Worm (Caenorhabditis elegans) whole organism, L4 larva: ENCODE measurements around the gene ZC317.6.

Experiments used
- F10B5.3 ChIP-seq: sonication (generic microtip); optimal IDR thresholded peaks from 2 replicates; lab custom pipeline; 2016; ENCODE audit warnings: mild to moderate bottlenecking, missing genetic modification characterization, missing compliant biosample characterization
- F37D6.2 ChIP-seq: sonication (generic microtip); optimal IDR thresholded peaks from 2 replicates; lab custom pipeline; 2016; ENCODE audit warnings: mild to moderate bottlenecking, missing genetic modification characterization, missing compliant biosample characterization
- T20F7.1 ChIP-seq: fragments of 200-800 bp; sonication (Bioruptor generic); optimal IDR thresholded peaks from 2 replicates; lab custom pipeline; 2018; ENCODE audit warnings: mild to moderate bottlenecking, missing genetic modification characterization, missing compliant biosample characterization
- T26A8.4 ChIP-seq: fragments of 200-800 bp; sonication (Bioruptor generic); IDR thresholded peaks from 2 replicates; pipeline ENCODE4 v1.3.6; 2022; ENCODE audit warnings: missing genetic modification characterization, missing compliant biosample characterization
- Y5F2A.4 ChIP-seq: fragments of 200-800 bp; sonication (Bioruptor generic); optimal IDR thresholded peaks from 2 replicates; lab custom pipeline; 2018; ENCODE audit warnings: mild to moderate bottlenecking, missing genetic modification characterization, missing compliant biosample characterization
- ZK546.5 ChIP-seq, 2 experiments: sonication (generic microtip); optimal IDR thresholded peaks; 2 replicates each; lab custom pipeline; 2017; ENCODE audit warnings: missing biosample characterization in 2 of 2, missing genetic modification characterization in 2 of 2
- aha-1 ChIP-seq: fragments of 150-350 bp; peaks from one replicate; lab custom pipeline; 2014; ENCODE audit warnings: missing biosample characterization, missing genetic modification characterization
- aly-2 ChIP-seq: sonication (generic microtip); optimal IDR thresholded peaks from 2 replicates; lab custom pipeline; 2018; ENCODE audit warnings: missing biosample characterization, missing genetic modification characterization
- attf-4 ChIP-seq: sonication (generic microtip); optimal IDR thresholded peaks from 3 replicates; lab custom pipeline; 2017; ENCODE audit warnings: missing biosample characterization, missing genetic modification characterization
- ceh-44 ChIP-seq: fragments of 200-800 bp; sonication (Bioruptor generic); IDR thresholded peaks from 2 replicates; pipeline ENCODE4 v1.3.6; 2022; ENCODE audit warnings: missing genetic modification reagents, missing genetic modification characterization, missing compliant biosample characterization
- ceh-82 ChIP-seq: sonication (generic microtip); optimal IDR thresholded peaks from 2 replicates; lab custom pipeline; 2017; ENCODE audit warnings: missing biosample characterization, missing genetic modification characterization
- ces-1 ChIP-seq: fragments of 150-350 bp; sonication (generic microtip); optimal IDR thresholded peaks from 4 replicates; lab custom pipeline; 2014; ENCODE audit warnings: missing biosample characterization, missing genetic modification reagents, missing genetic modification characterization
- ctbp-1 ChIP-seq: fragments of 200-800 bp; sonication (Bioruptor generic); IDR thresholded peaks from 2 replicates; pipeline ENCODE4 v1.3.6; 2022; ENCODE audit warnings: missing genetic modification reagents, missing genetic modification characterization, missing compliant biosample characterization
- daf-12 ChIP-seq: fragments of 150-350 bp; optimal IDR thresholded peaks from 2 replicates; lab custom pipeline; 2014; ENCODE audit warnings: missing biosample characterization, missing genetic modification reagents, missing genetic modification characterization
- daf-16 ChIP-seq, 3 experiments: sonication (generic microtip); optimal IDR thresholded peaks; 2 replicates each; lab custom pipeline; 2016 to 2017; ENCODE audit warnings: missing genetic modification characterization in 3 of 3, missing genetic modification reagents in 3 of 3, mild to moderate bottlenecking in 2 of 3, missing compliant biosample characterization in 2 of 3, missing biosample characterization in 1 of 3, moderate library complexity in 1 of 3
- dmd-6 ChIP-seq: fragments of 200-800 bp; sonication (Bioruptor generic); IDR thresholded peaks from 2 replicates; pipeline ENCODE4 v1.3.6; 2022; ENCODE audit warnings: missing genetic modification reagents, missing genetic modification characterization, missing compliant biosample characterization
- dmd-8 ChIP-seq: fragments of 200-800 bp; sonication (Bioruptor generic); IDR thresholded peaks from 2 replicates; pipeline ENCODE4 v1.3.6; 2022; ENCODE audit warnings: missing genetic modification characterization, missing compliant biosample characterization
- dpl-1 ChIP-seq: fragments of 150-350 bp; optimal IDR thresholded peaks from 2 replicates; lab custom pipeline; 2014; ENCODE audit warnings: missing biosample characterization, missing genetic modification reagents, missing genetic modification characterization
- duxl-1 ChIP-seq: sonication (generic microtip); optimal IDR thresholded peaks from 2 replicates; lab custom pipeline; 2016; ENCODE audit warnings: mild to moderate bottlenecking, missing genetic modification characterization, moderate library complexity, missing compliant biosample characterization; ENCODE audit not compliant: poor library complexity
- dve-1 ChIP-seq: sonication (generic microtip); optimal IDR thresholded peaks from 2 replicates; lab custom pipeline; 2017; ENCODE audit warnings: antibody characterized with exemption, mild to moderate bottlenecking, missing genetic modification characterization, missing compliant biosample characterization; ENCODE audit not compliant: insufficient read depth
- fkh-10 ChIP-seq: fragments of 150-350 bp; optimal IDR thresholded peaks from 2 replicates; lab custom pipeline; 2014; ENCODE audit warnings: missing biosample characterization, missing genetic modification reagents, missing genetic modification characterization
- fos-1 ChIP-seq: fragments of 150-350 bp; optimal IDR thresholded peaks from 2 replicates; lab custom pipeline; 2014; ENCODE audit warnings: missing biosample characterization, missing genetic modification characterization
- gei-8 ChIP-seq: fragments of 200-800 bp; sonication (Bioruptor generic); optimal IDR thresholded peaks from 2 replicates; lab custom pipeline; 2018; ENCODE audit warnings: mild to moderate bottlenecking, missing genetic modification characterization, missing compliant biosample characterization
- hlh-11 ChIP-seq: fragments of 200-800 bp; sonication (Bioruptor generic); optimal IDR thresholded peaks from 2 replicates; lab custom pipeline; 2018; ENCODE audit warnings: mild to moderate bottlenecking, missing genetic modification characterization, missing compliant biosample characterization
- hlh-30 ChIP-seq: sonication (generic microtip); optimal IDR thresholded peaks from 2 replicates; lab custom pipeline; 2017; ENCODE audit warnings: antibody characterized with exemption, mild to moderate bottlenecking, missing genetic modification characterization, missing compliant biosample characterization; ENCODE audit not compliant: insufficient read depth
- hmg-1.1 ChIP-seq: fragments of 200-800 bp; sonication (Bioruptor generic); IDR thresholded peaks from 2 replicates; pipeline ENCODE4 v1.3.6; 2022; ENCODE audit warnings: missing genetic modification reagents, missing genetic modification characterization, missing compliant biosample characterization
- jun-1 ChIP-seq: fragments of 150-350 bp; optimal IDR thresholded peaks from 2 replicates; lab custom pipeline; 2014; ENCODE audit warnings: missing biosample characterization, missing genetic modification reagents, missing genetic modification characterization
- lin-1 ChIP-seq: fragments of 200-800 bp; sonication (Bioruptor generic); IDR thresholded peaks from 2 replicates; pipeline ENCODE4 v1.3.6; 2022; ENCODE audit warnings: missing genetic modification reagents, missing genetic modification characterization, missing compliant biosample characterization
- lin-15B ChIP-seq: fragments of 150-350 bp; sonication (generic microtip); optimal IDR thresholded peaks from 3 replicates; lab custom pipeline; 2014; ENCODE audit warnings: missing biosample characterization, missing genetic modification characterization
- lin-29 ChIP-seq: fragments of 200-800 bp; sonication (Bioruptor generic); IDR thresholded peaks from 2 replicates; pipeline ENCODE4 v1.3.6; 2022; ENCODE audit warnings: missing genetic modification reagents, missing genetic modification characterization, missing compliant biosample characterization
- lin-38 ChIP-seq: fragments of 200-800 bp; sonication (Bioruptor generic); IDR thresholded peaks from 2 replicates; pipeline ENCODE4 v1.3.6; 2022; ENCODE audit warnings: missing genetic modification reagents, missing genetic modification characterization, missing compliant biosample characterization
- lsy-2 ChIP-seq, 2 experiments: fragments of 150-350 bp in 1 of 2; sonication (generic microtip) in 1 of 2; optimal IDR thresholded peaks; 2 replicates each; lab custom pipeline; 2014 to 2017; ENCODE audit warnings: missing biosample characterization in 2 of 2, missing genetic modification characterization in 2 of 2
- nhr-102 ChIP-seq: sonication (generic microtip); optimal IDR thresholded peaks from 2 replicates; lab custom pipeline; 2016; ENCODE audit warnings: mild to moderate bottlenecking, missing genetic modification characterization, moderate library complexity, missing compliant biosample characterization
- nhr-11 ChIP-seq: fragments of 150-350 bp; optimal IDR thresholded peaks from 2 replicates; lab custom pipeline; 2014; ENCODE audit warnings: missing biosample characterization, missing genetic modification characterization
- nhr-28 ChIP-seq: fragments of 150-350 bp; optimal IDR thresholded peaks from 2 replicates; lab custom pipeline; 2014; ENCODE audit warnings: missing biosample characterization, missing genetic modification characterization
- nhr-42 ChIP-seq: fragments of 200-800 bp; sonication (Bioruptor generic); IDR thresholded peaks from 2 replicates; pipeline ENCODE4 v1.3.6; 2022; ENCODE audit warnings: missing genetic modification characterization, missing compliant biosample characterization
- nhr-48 ChIP-seq: sonication (generic microtip); optimal IDR thresholded peaks from 2 replicates; lab custom pipeline; 2016; ENCODE audit warnings: mild to moderate bottlenecking, missing genetic modification characterization, missing compliant biosample characterization
- nhr-76 ChIP-seq: fragments of 150-350 bp; optimal IDR thresholded peaks from 2 replicates; lab custom pipeline; 2014; ENCODE audit warnings: missing biosample characterization, missing genetic modification characterization
- php-3 ChIP-seq: fragments of 200-800 bp; sonication (Bioruptor generic); IDR thresholded peaks from 2 replicates; pipeline ENCODE4 v1.3.6; 2022; ENCODE audit warnings: missing genetic modification reagents, missing genetic modification characterization, missing compliant biosample characterization
- pqm-1 ChIP-seq: sonication (generic microtip); optimal IDR thresholded peaks from 2 replicates; lab custom pipeline; 2017; ENCODE audit warnings: missing biosample characterization, missing genetic modification characterization
- saeg-2 ChIP-seq: fragments of 200-800 bp; sonication (Bioruptor generic); IDR thresholded peaks from 2 replicates; pipeline ENCODE4 v1.3.6; 2022; ENCODE audit warnings: missing genetic modification reagents, missing genetic modification characterization, missing compliant biosample characterization
- sdz-12 ChIP-seq: fragments of 200-800 bp; sonication (Bioruptor generic); optimal IDR thresholded peaks from 2 replicates; lab custom pipeline; 2018; ENCODE audit warnings: mild to moderate bottlenecking, missing genetic modification characterization, missing compliant biosample characterization
- set-16 ChIP-seq: fragments of 200-800 bp; sonication (Bioruptor generic); IDR thresholded peaks from 2 replicates; pipeline ENCODE4 v1.3.6; 2022; ENCODE audit warnings: missing genetic modification reagents, missing genetic modification characterization, missing compliant biosample characterization
- skn-1 ChIP-seq: fragments of 150-350 bp; optimal IDR thresholded peaks from 2 replicates; lab custom pipeline; 2014; ENCODE audit warnings: missing biosample characterization, missing genetic modification characterization
- tag-97 ChIP-seq: fragments of 200-800 bp; sonication (Bioruptor generic); IDR thresholded peaks from 2 replicates; pipeline ENCODE4 v1.3.6; 2022; ENCODE audit warnings: missing genetic modification characterization, missing compliant biosample characterization
- tra-1 ChIP-seq: fragments of 200-800 bp; sonication (Bioruptor generic); IDR thresholded peaks from 2 replicates; pipeline ENCODE4 v1.3.6; 2022; ENCODE audit warnings: missing genetic modification reagents, missing genetic modification characterization, missing compliant biosample characterization
- unc-39 ChIP-seq: sonication (generic microtip); optimal IDR thresholded peaks from 2 replicates; lab custom pipeline; 2017; ENCODE audit warnings: missing biosample characterization, missing genetic modification characterization
- zfp-2 ChIP-seq: sonication (generic microtip); optimal IDR thresholded peaks from 2 replicates; lab custom pipeline; 2016; ENCODE audit warnings: mild to moderate bottlenecking, missing genetic modification characterization, missing compliant biosample characterization
- zfp-3 ChIP-seq: fragments of 200-800 bp; sonication (Bioruptor generic); conservative IDR thresholded peaks from 2 replicates; pipeline ENCODE4 v1.3.6; 2022; ENCODE audit warnings: missing genetic modification reagents, missing genetic modification characterization, missing compliant biosample characterization
- zip-11 ChIP-seq: fragments of 200-800 bp; sonication (Bioruptor generic); IDR thresholded peaks from 2 replicates; pipeline ENCODE4 v1.3.6; 2022; ENCODE audit warnings: missing genetic modification characterization, missing compliant biosample characterization
- zip-2 ChIP-seq: fragments of 150-350 bp; optimal IDR thresholded peaks from 2 replicates; lab custom pipeline; 2014; ENCODE audit warnings: missing biosample characterization, missing genetic modification characterization
- ztf-11 ChIP-seq: fragments of 150-350 bp; optimal IDR thresholded peaks from 2 replicates; lab custom pipeline; 2014; ENCODE audit warnings: missing biosample characterization, missing genetic modification characterization
- ztf-7 ChIP-seq: fragments of 150-350 bp; optimal IDR thresholded peaks from 2 replicates; lab custom pipeline; 2014; ENCODE audit warnings: missing biosample characterization, missing genetic modification characterization

The ZC317.6 gene

DNA sequence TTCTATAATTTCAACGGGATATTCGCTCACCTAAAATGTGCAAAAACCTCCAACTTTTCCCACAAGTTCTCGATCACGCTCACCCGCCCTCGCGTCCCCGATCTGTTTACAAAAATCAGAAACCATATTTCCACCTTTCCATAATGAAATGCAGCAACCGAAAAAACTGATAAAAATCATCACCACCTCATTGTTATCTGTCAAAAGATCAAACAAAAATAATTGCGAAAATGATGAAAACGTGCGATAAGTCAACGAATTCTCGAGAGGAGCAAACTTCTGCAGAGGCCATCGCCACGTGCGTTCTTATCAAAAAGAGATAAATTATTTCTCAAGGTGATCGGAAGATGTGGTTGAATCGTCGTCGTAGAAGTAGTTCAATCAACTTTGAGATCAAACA lies 43.4 kb downstream of the ZC317.6 start (continued):
- TF ChIP-seq dve-1 (peak; percentile 81), set-16 (GFP tag; lab: Robert Waterston, UW) (no peak), nhr-28 (peak; percentile 88), hlh-11 (peak; percentile 77), gei-8 (GFP tag; lab: Kevin White, UChicago) (no peak), lsy-2 (tag; optimal IDR thresholded peaks at IDR 0.05; lab: Kevin White, UChicago) (no peak), zip-11 (GFP tag; lab: Robert Waterston, UW) (no peak), tra-1 (GFP tag; lab: Robert Waterston, UW) (peak; percentile 85), ztf-7 (tag; lab: Kevin White, UChicago) (no peak), fkh-10 (GFP tag; lab: Kevin White, UChicago) (no peak), aha-1 (tag; lab: Kevin White, UChicago) (peak; percentile 53), skn-1 (tag; lab: Kevin White, UChicago) (no peak), duxl-1 (no peak), nhr-48 (tag; lab: Kevin White, UChicago) (peak; percentile 39), nhr-76 (no peak), unc-39 (tag; lab: Kevin White, UChicago) (no peak), ZK546.5 (tag; optimal IDR thresholded peaks at IDR 0.05; lab: Kevin White, UChicago) (no peak), hlh-30 (peak; percentile 75), lin-38 (GFP tag; lab: Robert Waterston, UW) (no peak), zfp-2 (tag; lab: Kevin White, UChicago) (no peak), saeg-2 (GFP tag; lab: Robert Waterston, UW) (no peak), ces-1 (GFP tag; lab: Kevin White, UChicago) (no peak), hmg-1.1 (GFP tag; lab: Robert Waterston, UW) (no peak), nhr-102 (no peak), dmd-8 (no peak), T26A8.4 (no peak), php-3 (GFP tag; lab: Robert Waterston, UW) (0 out of 2 replicates have a peak, but pooled peaks have one; percentile 16), daf-16 (GFP tag; optimal IDR thresholded peaks at IDR 0.05; lab: Kevin White, UChicago) (no peak), daf-16 (tag; optimal IDR thresholded peaks at IDR 0.05; lab: Kevin White, UChicago) (peak; percentile 80), ceh-82 (tag; lab: Kevin White, UChicago) (no peak), ctbp-1 (GFP tag; lab: Robert Waterston, UW) (no peak), pqm-1 (tag; lab: Kevin White, UChicago) (peak; percentile 67), Y5F2A.4 (GFP tag; lab: Kevin White, UChicago) (no peak), F10B5.3 (tag; lab: Kevin White, UChicago) (no peak), nhr-11 (tag; lab: Kevin White, UChicago) (no peak), lin-1 (no peak), ceh-44 (GFP tag; lab: Robert Waterston, UW) (no peak), F37D6.2 (tag; lab: Kevin White, UChicago) (no peak), ztf-11 (no peak), zip-2 (tag; lab: Kevin White, UChicago) (no peak), aly-2 (no peak), nhr-42 (GFP tag; lab: Robert Waterston, UW) (no peak), jun-1 (no peak), sdz-12 (GFP tag; lab: Kevin White, UChicago) (no peak), lin-29 (GFP tag; lab: Robert Waterston, UW) (no peak), T20F7.1 (GFP tag; lab: Kevin White, UChicago) (no peak), attf-4 (tag; lab: Kevin White, UChicago) (no peak), fos-1 (tag; lab: Kevin White, UChicago) (no peak), dpl-1 (no peak), tag-97 (GFP tag; lab: Robert Waterston, UW) (no peak), zfp-3 (no peak), dmd-6 (GFP tag; lab: Robert Waterston, UW) (peak; percentile 95), lin-15B (no peak), daf-12 (tag; lab: Kevin White, UChicago) (no peak)
